Fruit fly (Drosophila melanogaster) S2 (cell line): ENCODE measurements around the gene CG31265.

Experiments
- CG8478 ChIP-seq: fragments of >200 bp; optimal IDR thresholded peaks from 2 replicates; lab custom pipeline; 2018
- CTCF ChIP-seq, 2 experiments: fragments of >200 bp; optimal IDR thresholded peaks; 2 replicates each; lab custom pipeline; 2018

dm6 chr3R:17087977-17088618 lies 39.9 kb upstream of the CG31265 start, which contains the start of gene cal1:
- TF ChIP-seq CTCF (optimal IDR thresholded peaks at IDR 0.05; lab: Kevin White, UChicago): no peak
- TF ChIP-seq CG8478 (lab: Kevin White, UChicago): no peak
